Worm (Caenorhabditis elegans) whole organism, midembryonic: ENCODE results near the gene clec-141.

Source experiments
- T22C8.4 ChIP-seq: fragments of 200-800 bp; sonication (Bioruptor generic); IDR thresholded peaks from 2 replicates; pipeline ENCODE4 v1.3.6; 2022; ENCODE audit warnings: missing genetic modification characterization, missing compliant biosample characterization
- flt-1 ChIP-seq: fragments of 200-800 bp; sonication (Bioruptor generic); IDR thresholded peaks from 2 replicates; pipeline ENCODE4 v1.3.6; 2022; ENCODE audit warnings: missing genetic modification characterization, missing compliant biosample characterization
- klf-2 ChIP-seq: fragments of 200-800 bp; sonication (Bioruptor generic); conservative IDR thresholded peaks from 2 replicates; pipeline ENCODE4 v1.3.6; 2022; ENCODE audit warnings: missing genetic modification reagents, missing genetic modification characterization, missing compliant biosample characterization
- med-1 ChIP-seq: sonication (generic microtip); optimal IDR thresholded peaks from 2 replicates; lab custom pipeline; 2017; ENCODE audit warnings: missing genetic modification characterization, mild to moderate bottlenecking, missing compliant biosample characterization, antibody characterized with exemption, missing genetic modification reagents; ENCODE audit not compliant: insufficient read depth
- ref-1 ChIP-seq: fragments of 200-800 bp; sonication (Bioruptor generic); conservative IDR thresholded peaks from 2 replicates; pipeline ENCODE4 v1.3.6; 2022; ENCODE audit warnings: missing genetic modification reagents, missing genetic modification characterization, missing compliant biosample characterization
- ztf-23 ChIP-seq: fragments of 200-800 bp; sonication (Bioruptor generic); IDR thresholded peaks from 2 replicates; pipeline ENCODE4 v1.3.6; 2022; ENCODE audit warnings: missing genetic modification reagents, missing genetic modification characterization, missing compliant biosample characterization

- TF ChIP-seq ztf-23 (GFP tag; lab: Robert Waterston, UW) (no peak), T22C8.4 (GFP tag; lab: Robert Waterston, UW) (no peak), flt-1 (GFP tag; lab: Robert Waterston, UW) (no peak), ref-1 (GFP tag; lab: Robert Waterston, UW) (no peak), klf-2 (GFP tag; lab: Robert Waterston, UW) (no peak), med-1 (GFP tag; lab: Kevin White, UChicago) (no peak)
Observed at ce11 chrII:5416204-5416764, 8.8 kb upstream of the clec-141 start, which contains the start of gene EEED8.2.
